Worm (Caenorhabditis elegans) whole organism, mixed stage, embryonic: ENCODE data around the gene K08E4.8.

Experiments
- lsy-2 ChIP-seq: fragments of 150-350 bp; optimal IDR thresholded peaks from 2 replicates; lab custom pipeline; 2014; ENCODE audit warnings: missing biosample characterization, missing genetic modification characterization
- mab-5 ChIP-seq: fragments of 150-350 bp; optimal IDR thresholded peaks from 2 replicates; lab custom pipeline; 2014; ENCODE audit warnings: missing biosample characterization, missing genetic modification characterization
- nhr-12 ChIP-seq: fragments of 150-350 bp; optimal IDR thresholded peaks from 2 replicates; lab custom pipeline; 2014; ENCODE audit warnings: missing biosample characterization, missing genetic modification characterization
- snpc-4 ChIP-seq: fragments of 150-350 bp; optimal IDR thresholded peaks from 2 replicates; lab custom pipeline; 2014; ENCODE audit warnings: missing biosample characterization, missing genetic modification characterization
- sptf-1 ChIP-seq: sonication (generic microtip); optimal IDR thresholded peaks from 2 replicates; lab custom pipeline; 2017; ENCODE audit warnings: mild to moderate bottlenecking, missing genetic modification characterization, moderate library complexity, missing compliant biosample characterization

DNA sequence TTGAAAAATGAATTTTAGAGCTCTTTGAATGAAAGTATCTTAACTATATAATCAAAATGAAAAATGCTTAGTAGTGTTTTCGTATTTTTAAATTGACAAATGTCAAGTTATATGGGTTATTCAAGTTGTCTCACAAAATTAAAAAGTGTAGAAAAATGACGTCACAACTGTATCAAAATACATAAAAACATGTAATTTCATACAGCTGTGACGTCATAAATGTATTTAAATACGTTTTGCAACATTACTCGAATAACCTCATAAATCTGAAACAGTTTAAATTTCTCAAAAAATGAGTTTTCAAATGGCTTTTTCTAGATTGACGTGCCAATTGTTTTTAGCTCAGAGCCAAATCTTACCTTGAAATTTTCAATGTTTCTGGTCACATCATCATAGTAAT lies 48.6 kb upstream of the K08E4.8 start:
- TF ChIP-seq mab-5 (tag; lab: Kevin White, UChicago) (no peak), nhr-12 (tag; lab: Kevin White, UChicago) (no peak), sptf-1 (tag; lab: Kevin White, UChicago) (no peak), lsy-2 (tag; lab: Kevin White, UChicago) (no peak), snpc-4 (no peak)
